Fruit fly (Drosophila melanogaster): ENCODE results near the gene tbc.

tbc gene

dm6 chrX:20488701-20489122 lies 39.6 kb downstream of the tbc start:
- TF ChIP-seq CG32264 (GFP tag; optimal IDR thresholded peaks at IDR 0.05) (no peak), psq (GFP tag; optimal IDR thresholded peaks at IDR 0.05) (peak; percentile 33), ey (GFP tag; optimal IDR thresholded peaks at IDR 0.05) (peak; percentile 43), dmrt93B (GFP tag; optimal IDR thresholded peaks at IDR 0.05) (peak; percentile 60), Myc (optimal IDR thresholded peaks at IDR 0.05) (no peak), Sp1 (GFP tag; optimal IDR thresholded peaks at IDR 0.05) (peak; percentile 55), tai (GFP tag; optimal IDR thresholded peaks at IDR 0.05) (no peak), OdsH (GFP tag; optimal IDR thresholded peaks at IDR 0.05) (peak; percentile 45), rgr (GFP tag; optimal IDR thresholded peaks at IDR 0.05) (peak; percentile 48), h (GFP tag; optimal IDR thresholded peaks at IDR 0.05) (peak; percentile 64), woc (GFP tag; optimal IDR thresholded peaks at IDR 0.05) (peak; percentile 54), HLH106 (tag; optimal IDR thresholded peaks at IDR 0.05) (peak; percentile 47), CG9705 (GFP tag; optimal IDR thresholded peaks at IDR 0.05) (no peak), foxo (GFP tag; optimal IDR thresholded peaks at IDR 0.05) (peak in 1 of 2 experiments; percentile 55), fru (GFP tag; optimal IDR thresholded peaks at IDR 0.05) (peak; percentile 70), Hnf4 (GFP tag; optimal IDR thresholded peaks at IDR 0.05) (peak; percentile 19), br (GFP tag; optimal IDR thresholded peaks at IDR 0.05) (peak; percentile 32)

- TF ChIP-seq Mio (GFP tag; optimal IDR thresholded peaks at IDR 0.05) (no peak), Vsx2 (GFP tag; optimal IDR thresholded peaks at IDR 0.05; ENCODE audit: partially characterized antibody) (no peak), foxo (GFP tag; optimal IDR thresholded peaks at IDR 0.05) (no peak), sage (GFP tag; optimal IDR thresholded peaks at IDR 0.05) (no peak), Hnf4 (GFP tag; optimal IDR thresholded peaks at IDR 0.05) (no peak), Hr83 (GFP tag; optimal IDR thresholded peaks at IDR 0.05; ENCODE audit: poor library complexity, severe bottlenecking) (no peak), psq (GFP tag; optimal IDR thresholded peaks at IDR 0.05) (peak; percentile 51)
Measured at dm6 chrX:20489382-20489994, 40.4 kb downstream of the tbc start.

- no peak for TF ChIP-seq dl (GFP tag; optimal IDR thresholded peaks at IDR 0.05; ENCODE audit: insufficient read depth in 1 of 2, partially characterized antibody in 2 of 2)
- no peak for TF ChIP-seq Dif (GFP tag; optimal IDR thresholded peaks at IDR 0.05; ENCODE audit: partially characterized antibody)
- TF ChIP-seq woc (GFP tag; optimal IDR thresholded peaks at IDR 0.05): no peak
- TF ChIP-seq h (GFP tag; optimal IDR thresholded peaks at IDR 0.05): no peak
- TF ChIP-seq Mio (GFP tag; optimal IDR thresholded peaks at IDR 0.05): no peak
- TF ChIP-seq N (GFP tag; optimal IDR thresholded peaks at IDR 0.05): no peak
- TF ChIP-seq GATAd (GFP tag; optimal IDR thresholded peaks at IDR 0.05): no peak
- TF ChIP-seq Hr83 (GFP tag; optimal IDR thresholded peaks at IDR 0.05; ENCODE audit: poor library complexity, severe bottlenecking): no peak
- TF ChIP-seq sage (GFP tag; optimal IDR thresholded peaks at IDR 0.05): no peak
- TF ChIP-seq Hnf4 (GFP tag; optimal IDR thresholded peaks at IDR 0.05): no peak
- TF ChIP-seq CG9705 (GFP tag; optimal IDR thresholded peaks at IDR 0.05): no peak
- TF ChIP-seq Dfd (GFP tag; optimal IDR thresholded peaks at IDR 0.05): no peak
- no peak for TF ChIP-seq HLH106 (tag; optimal IDR thresholded peaks at IDR 0.05)
- TF ChIP-seq ey (GFP tag; optimal IDR thresholded peaks at IDR 0.05): no peak
- TF ChIP-seq psq (GFP tag; optimal IDR thresholded peaks at IDR 0.05): no peak
- no peak for TF ChIP-seq Abd-B (GFP tag; optimal IDR thresholded peaks at IDR 0.05)
Measured at dm6 chrX:20489995-20490393, 40.9 kb downstream of the tbc start.

dm6 chrX:20490883-20491282 lies 41.8 kb downstream of the tbc start:
- TF ChIP-seq psq (GFP tag; optimal IDR thresholded peaks at IDR 0.05) (peak; percentile 41), usp (GFP tag; optimal IDR thresholded peaks at IDR 0.05) (no peak), woc (GFP tag; optimal IDR thresholded peaks at IDR 0.05) (no peak), Dfd (GFP tag; optimal IDR thresholded peaks at IDR 0.05) (no peak)

dm6 chrX:20492672-20493071 lies 43.5 kb downstream of the tbc start:
- TF ChIP-seq br (GFP tag; optimal IDR thresholded peaks at IDR 0.05) (no peak), dsf (GFP tag; optimal IDR thresholded peaks at IDR 0.05; ENCODE audit: borderline replicate concordance) (no peak), dmrt93B (GFP tag; optimal IDR thresholded peaks at IDR 0.05) (no peak), usp (GFP tag; optimal IDR thresholded peaks at IDR 0.05) (no peak), Myc (optimal IDR thresholded peaks at IDR 0.05) (no peak), Jra (GFP tag; optimal IDR thresholded peaks at IDR 0.05) (no peak), HLH106 (tag; optimal IDR thresholded peaks at IDR 0.05) (no peak), Hnf4 (GFP tag; optimal IDR thresholded peaks at IDR 0.05) (no peak), rgr (GFP tag; optimal IDR thresholded peaks at IDR 0.05) (no peak), Dfd (GFP tag; optimal IDR thresholded peaks at IDR 0.05) (no peak), woc (GFP tag; optimal IDR thresholded peaks at IDR 0.05) (no peak), tai (GFP tag; optimal IDR thresholded peaks at IDR 0.05) (no peak), N (GFP tag; optimal IDR thresholded peaks at IDR 0.05) (no peak), GATAd (GFP tag; optimal IDR thresholded peaks at IDR 0.05) (no peak), Dif (GFP tag; optimal IDR thresholded peaks at IDR 0.05; ENCODE audit: partially characterized antibody) (no peak), Sp1 (GFP tag; optimal IDR thresholded peaks at IDR 0.05) (no peak), sv (GFP tag; optimal IDR thresholded peaks at IDR 0.05) (no peak), Abd-B (GFP tag; optimal IDR thresholded peaks at IDR 0.05) (no peak), CG32264 (GFP tag; optimal IDR thresholded peaks at IDR 0.05) (no peak), foxo (GFP tag; optimal IDR thresholded peaks at IDR 0.05) (no peak)

Measured in whole organism, wandering third instar larva.